Fruit fly (Drosophila melanogaster): ENCODE data around the gene Elo68beta.
A peak's percentile ranks its signal among the peaks of the same experiment; 100 is the strongest.

The Elo68beta gene

dm6 chr3L:11061200-11061599 lies 40.3 kb downstream of the Elo68beta start, which contains the start of the genes CG6321 and Blos2 (continued):
- peak; percentile 71 for TF ChIP-seq BtbVII (GFP tag; optimal IDR thresholded peaks at IDR 0.05)
- no peak for TF ChIP-seq Hmx (GFP tag; optimal IDR thresholded peaks at IDR 0.05)
- TF ChIP-seq Rx (GFP tag; IDR thresholded peaks at IDR 0.05), result peak; percentile 17; the same call in 1 of the 2 replicates
- peak; percentile 91 for TF ChIP-seq Xrp1 (GFP tag; IDR thresholded peaks at IDR 0.05)
- TF ChIP-seq Dip2 (GFP tag; IDR thresholded peaks at IDR 0.05), result no peak
- TF ChIP-seq CG17361 (GFP tag; IDR thresholded peaks at IDR 0.05), result peak; percentile 81
- peak; percentile 20 for TF ChIP-seq sqz (GFP tag; optimal IDR thresholded peaks at IDR 0.05)
- TF ChIP-seq CoRest (tag; optimal IDR thresholded peaks at IDR 0.05), result peak; percentile 85
- TF ChIP-seq wor (GFP tag; IDR thresholded peaks at IDR 0.05), result no peak
- peak; percentile 61 for TF ChIP-seq CG15011 (GFP tag; optimal IDR thresholded peaks at IDR 0.05)
- no peak for TF ChIP-seq pros (GFP tag; optimal IDR thresholded peaks at IDR 0.05)
- peak; percentile 79 for TF ChIP-seq Rfx (GFP tag; IDR thresholded peaks at IDR 0.05)
- peak; percentile 62 for TF ChIP-seq Hand (GFP tag; optimal IDR thresholded peaks at IDR 0.05)
- TF ChIP-seq CG10274 (GFP tag; optimal IDR thresholded peaks at IDR 0.05), result peak; percentile 24
- no peak for TF ChIP-seq CG9215 (GFP tag; IDR thresholded peaks at IDR 0.05)
- peak; percentile 88 for TF ChIP-seq dysf (GFP tag; IDR thresholded peaks at IDR 0.05)
- TF ChIP-seq Ets65A (GFP tag), result no peak
- peak; percentile 66 for TF ChIP-seq Deaf1 (tag; optimal IDR thresholded peaks at IDR 0.05)
- TF ChIP-seq Dek (tag; optimal IDR thresholded peaks at IDR 0.05), result peak; percentile 73
- TF ChIP-seq CG11560 (tag; IDR thresholded peaks at IDR 0.05), result no peak
- TF ChIP-seq phol (tag; optimal IDR thresholded peaks at IDR 0.05), result peak; percentile 81
- no peak for TF ChIP-seq sr (GFP tag; IDR thresholded peaks at IDR 0.05)
- TF ChIP-seq gcm (GFP tag; optimal IDR thresholded peaks at IDR 0.05), result peak; percentile 81
- no peak for TF ChIP-seq CG7963 (GFP tag; IDR thresholded peaks at IDR 0.05; ENCODE audit: partially characterized antibody)
- TF ChIP-seq CG2875 (GFP tag; optimal IDR thresholded peaks at IDR 0.05), result peak; percentile 36
- TF ChIP-seq CG13123 (GFP tag; optimal IDR thresholded peaks at IDR 0.05), result peak; percentile 15
- TF ChIP-seq tx (GFP tag; optimal IDR thresholded peaks at IDR 0.05), result peak; percentile 3
- TF ChIP-seq CG16813 (GFP tag; IDR thresholded peaks at IDR 0.05; ENCODE audit: partially characterized antibody), result no peak
- no peak for TF ChIP-seq CG10462 (GFP tag; optimal IDR thresholded peaks at IDR 0.05)
- peak; percentile 33 for TF ChIP-seq HLH54F (GFP tag; optimal IDR thresholded peaks at IDR 0.05)
- no peak for TF ChIP-seq vnd (GFP tag; IDR thresholded peaks at IDR 0.05; ENCODE audit: partially characterized antibody)
- TF ChIP-seq bigmax (GFP tag; optimal IDR thresholded peaks at IDR 0.05), result peak; percentile 93
- TF ChIP-seq toy (GFP tag; IDR thresholded peaks at IDR 0.05), result no peak
- TF ChIP-seq CG4820 (GFP tag; optimal IDR thresholded peaks at IDR 0.05), result peak; percentile 55
- TF ChIP-seq CG2120 (GFP tag; optimal IDR thresholded peaks at IDR 0.05), result peak; percentile 82
- TF ChIP-seq CG6175 (GFP tag; IDR thresholded peaks at IDR 0.05), result no peak
- TF ChIP-seq amos (GFP tag; IDR thresholded peaks at IDR 0.05; ENCODE audit: partially characterized antibody), result no peak
- no peak for TF ChIP-seq br (optimal IDR thresholded peaks at IDR 0.05)
- peak; percentile 17 for TF ChIP-seq CG18011 (GFP tag; optimal IDR thresholded peaks at IDR 0.05)
- TF ChIP-seq cg (GFP tag; optimal IDR thresholded peaks at IDR 0.05), result no peak
- TF ChIP-seq CG10209 (GFP tag; optimal IDR thresholded peaks at IDR 0.05), result peak; percentile 70
- TF ChIP-seq Bdp1 (GFP tag; optimal IDR thresholded peaks at IDR 0.05), result no peak
- TF ChIP-seq CG1603 (tag; optimal IDR thresholded peaks at IDR 0.05), result peak; percentile 63
- no peak for TF ChIP-seq CG1832 (GFP tag; optimal IDR thresholded peaks at IDR 0.05)
- peak; percentile 25 for TF ChIP-seq CG2116 (GFP tag; optimal IDR thresholded peaks at IDR 0.05)
- no peak for TF ChIP-seq CG3726 (GFP tag; IDR thresholded peaks at IDR 0.05)
- no peak for TF ChIP-seq Hr39 (optimal IDR thresholded peaks at IDR 0.05)
- no peak for TF ChIP-seq Sin3A (optimal IDR thresholded peaks at IDR 0.05)
- peak; percentile 55 for TF ChIP-seq Chrac-16 (GFP tag; optimal IDR thresholded peaks at IDR 0.05)
- no peak for TF ChIP-seq Lpt (GFP tag; optimal IDR thresholded peaks at IDR 0.05)
- peak; percentile 63 for TF ChIP-seq org-1 (GFP tag; optimal IDR thresholded peaks at IDR 0.05)
- no peak for TF ChIP-seq HLH4C (GFP tag; IDR thresholded peaks at IDR 0.05; ENCODE audit: partially characterized antibody)
- no peak for TF ChIP-seq Optix (GFP tag; IDR thresholded peaks at IDR 0.05)
